Fruit fly (Drosophila melanogaster) Kc167 (cell line): ENCODE data around the gene Atg101.

Experiments used
- Myc ChIP-seq: fragments of >200 bp; optimal IDR thresholded peaks from 2 replicates; lab custom pipeline; 2017; ENCODE audit warnings: missing external identifiers
- h ChIP-seq: fragments of >200 bp; optimal IDR thresholded peaks from 3 replicates; lab custom pipeline; 2018; ENCODE audit warnings: missing external identifiers
- psq ChIP-seq: fragments of >200 bp; optimal IDR thresholded peaks from 2 replicates; lab custom pipeline; 2017; ENCODE audit warnings: missing external identifiers

dm6 chrX:18788143-18788745 is 3.2 kb upstream of the Atg101 start, which contains the start of the genes CG6961 and S6KL:
- TF ChIP-seq h (no peak), Myc (lab: Kevin White, UChicago) (no peak), psq (no peak)
